Fruit fly (Drosophila melanogaster): Measurements from ENCODE around the gene RYa-R.

The RYa-R gene

DNA sequence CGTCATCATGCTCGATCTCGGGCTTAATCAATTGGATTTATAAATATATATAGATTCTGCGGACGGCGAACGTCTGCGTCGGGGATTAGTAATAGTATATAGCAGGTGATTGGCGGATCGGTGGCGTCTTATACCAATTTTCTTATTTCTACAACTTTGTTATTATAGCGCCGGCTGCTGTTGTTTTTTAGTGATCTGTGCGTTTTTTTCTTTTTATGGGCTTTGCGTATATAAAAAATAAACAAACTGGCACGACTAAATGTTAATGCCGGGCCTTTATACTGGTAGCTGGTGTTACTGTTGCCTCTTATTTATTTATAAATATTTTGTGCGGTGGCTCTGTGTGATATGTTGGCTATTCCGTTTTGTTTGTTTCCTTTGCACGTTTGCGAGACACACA is 72.4 kb downstream of the RYa-R start (continued):
- no peak for TF ChIP-seq achi (GFP tag; optimal IDR thresholded peaks at IDR 0.05)
- peak; percentile 61 for TF ChIP-seq Eip78C (GFP tag)
- no peak for TF ChIP-seq Gug (GFP tag; IDR thresholded peaks at IDR 0.05)
- TF ChIP-seq CG31627 (GFP tag; optimal IDR thresholded peaks at IDR 0.05), result no peak
- no peak for TF ChIP-seq svp (GFP tag)
- no peak for TF ChIP-seq CG6792 (GFP tag; optimal IDR thresholded peaks at IDR 0.05)
- TF ChIP-seq CG16779 (tag; optimal IDR thresholded peaks at IDR 0.05), result peak; percentile 26
- TF ChIP-seq fkh (GFP tag; optimal IDR thresholded peaks at IDR 0.05), result peak; percentile 73
- TF ChIP-seq CG15336 (GFP tag; IDR thresholded peaks at IDR 0.05), result no peak; the same call in 1 of the 2 replicates
- TF ChIP-seq Blimp-1 (GFP tag; optimal IDR thresholded peaks at IDR 0.05), result no peak
- no peak for TF ChIP-seq salr (GFP tag; optimal IDR thresholded peaks at IDR 0.05)

dm6 chr3R:27069810-27070625 is 73.2 kb downstream of the RYa-R start, which contains the start of gene spz:
Gene spz (minus strand): TSS chr3R:27070070.
- peak; percentile 13 for TF ChIP-seq net (GFP tag; optimal IDR thresholded peaks at IDR 0.05)
- peak; percentile 48 for TF ChIP-seq Blimp-1 (GFP tag; optimal IDR thresholded peaks at IDR 0.05)
- peak; percentile 40 for TF ChIP-seq Hr4 (GFP tag; optimal IDR thresholded peaks at IDR 0.05)
- TF ChIP-seq svp (GFP tag), result peak; percentile 98
- TF ChIP-seq CG6792 (GFP tag; optimal IDR thresholded peaks at IDR 0.05), result no peak
- no peak for TF ChIP-seq Smox (GFP tag; optimal IDR thresholded peaks at IDR 0.05)
- peak; percentile 21 for TF ChIP-seq CG3919 (GFP tag; optimal IDR thresholded peaks at IDR 0.05)
- no peak for TF ChIP-seq cyc (GFP tag; optimal IDR thresholded peaks at IDR 0.05)
- no peak for TF ChIP-seq CG6276 (GFP tag; optimal IDR thresholded peaks at IDR 0.05)
- peak; percentile 22 for TF ChIP-seq OdsH (GFP tag; optimal IDR thresholded peaks at IDR 0.05)
- TF ChIP-seq CG11902 (GFP tag; optimal IDR thresholded peaks at IDR 0.05), result no peak
- peak; percentile 19 for TF ChIP-seq dsx (GFP tag; optimal IDR thresholded peaks at IDR 0.05; ENCODE audit: poor library complexity, severe bottlenecking)
- TF ChIP-seq CG15336 (GFP tag; IDR thresholded peaks at IDR 0.05), result peak; percentile 47
- TF ChIP-seq Ets21C (GFP tag; optimal IDR thresholded peaks at IDR 0.05), result no peak
- no peak for TF ChIP-seq Sox15 (GFP tag; optimal IDR thresholded peaks at IDR 0.05)
- no peak for TF ChIP-seq CG16779 (tag; optimal IDR thresholded peaks at IDR 0.05)
- no peak for TF ChIP-seq Gug (GFP tag; IDR thresholded peaks at IDR 0.05)
- no peak for TF ChIP-seq vri (GFP tag; optimal IDR thresholded peaks at IDR 0.05)
- no peak for TF ChIP-seq salr (GFP tag; optimal IDR thresholded peaks at IDR 0.05)
- peak; percentile 61 for TF ChIP-seq CG10669 (GFP tag; optimal IDR thresholded peaks at IDR 0.05)
- TF ChIP-seq CG11762 (GFP tag; optimal IDR thresholded peaks at IDR 0.05; ENCODE audit: insufficient read depth), result peak; percentile 12
- peak; percentile 58; the same call in 2 of the 3 replicates for TF ChIP-seq eg (GFP tag; IDR thresholded peaks at IDR 0.05)
- TF ChIP-seq CG8119 (GFP tag; IDR thresholded peaks at IDR 0.05), result peak; percentile 33; the same call in 1 of the 3 replicates
- no peak for TF ChIP-seq Sox14 (GFP tag; optimal IDR thresholded peaks at IDR 0.05)
- TF ChIP-seq Sox102F (GFP tag; optimal IDR thresholded peaks at IDR 0.05), result no peak
- TF ChIP-seq pdm3 (GFP tag; optimal IDR thresholded peaks at IDR 0.05), result peak; percentile 4
- no peak for TF ChIP-seq Hr38 (GFP tag; optimal IDR thresholded peaks at IDR 0.05)
- no peak for TF ChIP-seq acj6 (GFP tag; optimal IDR thresholded peaks at IDR 0.05)
- no peak for TF ChIP-seq esn (GFP tag; optimal IDR thresholded peaks at IDR 0.05)
- TF ChIP-seq Eip75B (GFP tag; optimal IDR thresholded peaks at IDR 0.05), result no peak
- TF ChIP-seq CG6808 (GFP tag; optimal IDR thresholded peaks at IDR 0.05), result no peak
- TF ChIP-seq Ets96B (tag; optimal IDR thresholded peaks at IDR 0.05), result no peak
- TF ChIP-seq CG6163 (GFP tag; IDR thresholded peaks at IDR 0.05), result peak; percentile 20; the same call in 1 of the 3 replicates
- no peak for TF ChIP-seq Met (GFP tag; optimal IDR thresholded peaks at IDR 0.05)
- TF ChIP-seq ss (GFP tag; optimal IDR thresholded peaks at IDR 0.05), result peak in 1 of 2 experiments; percentile 16
- TF ChIP-seq Eip78C (GFP tag), result peak; percentile 77
- peak; percentile 4 for TF ChIP-seq Lpt (GFP tag; optimal IDR thresholded peaks at IDR 0.05)
- no peak for TF ChIP-seq CG31627 (GFP tag; optimal IDR thresholded peaks at IDR 0.05)
